Fruit fly (Drosophila melanogaster) whole organism, embryonic: ENCODE measurements around the gene CG31076.

ENCODE experiments used
- CG10979 ChIP-seq: fragments of 200-800 bp; sonication (Bioruptor generic); optimal IDR thresholded peaks from 2 replicates; lab custom pipeline; 2018; ENCODE audit warnings: missing biosample characterization, mild to moderate bottlenecking, missing genetic modification characterization, moderate library complexity
- CG11247 ChIP-seq: fragments of 200-800 bp; sonication (Bioruptor generic); IDR thresholded peaks from 2 replicates; pipeline ENCODE4 v1.3.6; 2022; ENCODE audit warnings: missing biosample characterization, missing genetic modification characterization
- CG12104 ChIP-seq: fragments of 200-800 bp; sonication (Bioruptor generic); optimal IDR thresholded peaks from 3 replicates; lab custom pipeline; 2016; ENCODE audit warnings: missing biosample characterization, missing genetic modification characterization
- CG12659 ChIP-seq: fragments of 200-800 bp; sonication (Bioruptor generic); optimal IDR thresholded peaks from 3 replicates; lab custom pipeline; 2017; ENCODE audit warnings: mild to moderate bottlenecking, missing biosample characterization, missing genetic modification reagents, missing genetic modification characterization
- CG12769 ChIP-seq: fragments of 200-800 bp; sonication (Bioruptor generic); optimal IDR thresholded peaks from 2 replicates; lab custom pipeline; 2019; ENCODE audit warnings: missing biosample characterization, mild to moderate bottlenecking, missing genetic modification characterization, moderate library complexity
- CG15269 ChIP-seq: fragments of 200-800 bp; sonication (Bioruptor generic); optimal IDR thresholded peaks from 2 replicates; lab custom pipeline; 2018; ENCODE audit warnings: missing biosample characterization, mild to moderate bottlenecking, missing genetic modification characterization, moderate library complexity
- CG1529 ChIP-seq: fragments of 200-800 bp; sonication (Bioruptor generic); optimal IDR thresholded peaks from 3 replicates; lab custom pipeline; 2018; ENCODE audit warnings: missing biosample characterization, missing genetic modification characterization
- CG1603 ChIP-seq: fragments of 200-800 bp; sonication (Bioruptor generic); optimal IDR thresholded peaks from 2 replicates; lab custom pipeline; 2019; ENCODE audit warnings: missing biosample characterization, mild to moderate bottlenecking, missing genetic modification characterization, moderate library complexity
- CG17612 ChIP-seq: fragments of 200-800 bp; sonication (Bioruptor generic); IDR thresholded peaks from 2 replicates; pipeline ENCODE4 v1.3.6; 2022; ENCODE audit warnings: missing biosample characterization, missing genetic modification characterization
- CG18011 ChIP-seq: fragments of 200-800 bp; sonication (Bioruptor generic); optimal IDR thresholded peaks from 2 replicates; lab custom pipeline; 2017; ENCODE audit warnings: missing biosample characterization, missing genetic modification characterization, mild to moderate bottlenecking, moderate library complexity, missing genotype
- CG2889 ChIP-seq: fragments of 200-800 bp; sonication (Bioruptor generic); IDR thresholded peaks from 3 replicates; pipeline ENCODE4 v1.3.6; 2022; ENCODE audit warnings: missing biosample characterization, missing genetic modification characterization
- CG31441 ChIP-seq: fragments of 200-800 bp; sonication (Bioruptor generic); IDR thresholded peaks from 2 replicates; pipeline ENCODE4 v1.3.6; 2022; ENCODE audit warnings: missing biosample characterization, missing genetic modification characterization
- CG32767 ChIP-seq: fragments of 200-800 bp; sonication (Bioruptor generic); IDR thresholded peaks from 2 replicates; pipeline ENCODE4 v1.3.6; 2022; ENCODE audit warnings: missing biosample characterization, missing genetic modification characterization
- CG3281 ChIP-seq: fragments of 200-800 bp; sonication (Bioruptor generic); optimal IDR thresholded peaks from 3 replicates; lab custom pipeline; 2017; ENCODE audit warnings: missing biosample characterization, mild to moderate bottlenecking, missing genetic modification characterization
- CG33213 ChIP-seq: fragments of 200-800 bp; sonication (Bioruptor generic); optimal IDR thresholded peaks from 3 replicates; lab custom pipeline; 2016; ENCODE audit warnings: missing biosample characterization, missing genetic modification characterization
- CG3407 ChIP-seq: fragments of 200-800 bp; sonication (Bioruptor generic); optimal IDR thresholded peaks from 2 replicates; lab custom pipeline; 2018; ENCODE audit warnings: missing biosample characterization, mild to moderate bottlenecking, missing genetic modification characterization
- CG43689 ChIP-seq: fragments of 200-800 bp; sonication (Bioruptor generic); IDR thresholded peaks from 2 replicates; pipeline ENCODE4 v1.3.6; 2022; ENCODE audit warnings: missing biosample characterization, missing genetic modification characterization
- CG5180 ChIP-seq: fragments of 200-800 bp; sonication (Bioruptor generic); optimal IDR thresholded peaks from 3 replicates; lab custom pipeline; 2017; ENCODE audit warnings: missing biosample characterization, missing genetic modification characterization, mild to moderate bottlenecking, moderate library complexity, missing genetic modification reagents
- CG8765 ChIP-seq: fragments of 200-800 bp; sonication (Bioruptor generic); IDR thresholded peaks from 2 replicates; pipeline ENCODE4 v1.3.6; 2022; ENCODE audit warnings: missing biosample characterization, missing genetic modification characterization
- Chrac-16 ChIP-seq: fragments of 200-800 bp; sonication (Bioruptor generic); optimal IDR thresholded peaks from 3 replicates; lab custom pipeline; 2016; ENCODE audit warnings: missing biosample characterization, missing genetic modification characterization
- D ChIP-seq, 2 experiments: fragments of 200-800 bp in 1 of 2; fragments of >200 bp in 1 of 2; sonication (Bioruptor generic) in 1 of 2; optimal IDR thresholded peaks; 2 replicates in 1 of 2; 3 replicates in 1 of 2; lab custom pipeline; 2017; ENCODE audit warnings: mild to moderate bottlenecking in 1 of 2, missing biosample characterization in 1 of 2, missing genetic modification characterization in 1 of 2, missing genetic modification reagents in 1 of 2
- Dll ChIP-seq: fragments of 200-800 bp; sonication (Bioruptor generic); IDR thresholded peaks from 4 replicates; pipeline ENCODE4 v1.3.6; 2022; ENCODE audit warnings: missing biosample characterization, missing genetic modification characterization; ENCODE audit not compliant: partially characterized antibody
- Hmx ChIP-seq: fragments of 200-800 bp; sonication (Bioruptor generic); optimal IDR thresholded peaks from 2 replicates; lab custom pipeline; 2016; ENCODE audit warnings: missing biosample characterization, missing genetic modification characterization
- Jarid2 ChIP-seq: fragments of 200-800 bp; sonication (Bioruptor generic); optimal IDR thresholded peaks from 3 replicates; lab custom pipeline; 2017; ENCODE audit warnings: mild to moderate bottlenecking, missing biosample characterization, missing genetic modification reagents, missing genetic modification characterization
- Lim3 ChIP-seq: fragments of 200-800 bp; sonication (Bioruptor generic); IDR thresholded peaks from 2 replicates; pipeline ENCODE4 v1.3.6; 2022; ENCODE audit warnings: missing biosample characterization, missing genetic modification characterization
- Lpt ChIP-seq: fragments of >200 bp; optimal IDR thresholded peaks from 2 replicates; lab custom pipeline; 2018; ENCODE audit warnings: missing biosample characterization, missing genetic modification characterization
- Med ChIP-seq: fragments of 200-800 bp; sonication (Bioruptor generic); peaks from one replicate; lab custom pipeline; 2016; ENCODE audit warnings: missing biosample characterization, missing genetic modification characterization, mild to moderate bottlenecking, inconsistent platforms, moderate library complexity
- Nf-YC ChIP-seq: fragments of 200-800 bp; optimal IDR thresholded peaks from 3 replicates; lab custom pipeline; 2019; ENCODE audit warnings: missing biosample characterization, mild to moderate bottlenecking, missing genetic modification characterization, moderate library complexity
- NfI ChIP-seq: fragments of 200-800 bp; sonication (Bioruptor generic); optimal IDR thresholded peaks from 3 replicates; lab custom pipeline; 2018; ENCODE audit warnings: missing biosample characterization, mild to moderate bottlenecking, missing genetic modification characterization, moderate library complexity
- PHDP ChIP-seq: fragments of 200-800 bp; sonication (Bioruptor generic); optimal IDR thresholded peaks from 3 replicates; lab custom pipeline; 2018; ENCODE audit warnings: missing biosample characterization, mild to moderate bottlenecking, missing genetic modification characterization, moderate library complexity
- Sin3A ChIP-seq: fragments of >200 bp; optimal IDR thresholded peaks from 2 replicates; lab custom pipeline; 2018
- Ssrp ChIP-seq: fragments of 200-800 bp; sonication (Bioruptor generic); optimal IDR thresholded peaks from 2 replicates; lab custom pipeline; 2018; ENCODE audit warnings: missing biosample characterization, mild to moderate bottlenecking, missing genetic modification characterization, moderate library complexity
- YL-1 ChIP-seq: fragments of 200-800 bp; sonication (Bioruptor generic); optimal IDR thresholded peaks from 3 replicates; lab custom pipeline; 2017; ENCODE audit warnings: missing biosample characterization, mild to moderate bottlenecking, missing genetic modification characterization
- al ChIP-seq: fragments of 200-800 bp; sonication (Bioruptor generic); IDR thresholded peaks from 2 replicates; pipeline ENCODE4 v1.3.6; 2022; ENCODE audit warnings: missing biosample characterization, missing genetic modification characterization
- amos ChIP-seq: fragments of 200-800 bp; sonication (Bioruptor generic); IDR thresholded peaks from 2 replicates; pipeline ENCODE4 v1.3.6; 2022; ENCODE audit warnings: missing biosample characterization, missing genetic modification characterization; ENCODE audit not compliant: partially characterized antibody
- ash1 ChIP-seq: fragments of 200-800 bp; sonication (Bioruptor generic); optimal IDR thresholded peaks from 2 replicates; lab custom pipeline; 2018; ENCODE audit warnings: missing biosample characterization, mild to moderate bottlenecking, missing genetic modification characterization
- ci ChIP-seq: fragments of 200-800 bp; sonication (Bioruptor generic); IDR thresholded peaks from 3 replicates; pipeline ENCODE4 v1.3.6; 2022; ENCODE audit warnings: missing biosample characterization, missing genetic modification characterization
- dimm ChIP-seq: fragments of 200-800 bp; sonication (Bioruptor generic); IDR thresholded peaks from 2 replicates; pipeline ENCODE4 v1.3.6; 2022; ENCODE audit warnings: missing biosample characterization, missing genetic modification characterization
- dpn ChIP-seq, 2 experiments: fragments of 200-800 bp; sonication (Bioruptor generic); optimal IDR thresholded peaks; 3 replicates each; lab custom pipeline; 2016; ENCODE audit warnings: missing biosample characterization in 2 of 2, missing genetic modification characterization in 2 of 2
- gsb ChIP-seq: fragments of 200-800 bp; sonication (Bioruptor generic); IDR thresholded peaks from 2 replicates; pipeline ENCODE4 v1.3.6; 2022; ENCODE audit warnings: missing biosample characterization, missing genetic modification characterization
- hth ChIP-seq: fragments of >200 bp; optimal IDR thresholded peaks from 2 replicates; lab custom pipeline; 2017; ENCODE audit warnings: inconsistent platforms
- kah ChIP-seq: fragments of 200-800 bp; sonication (Bioruptor generic); optimal IDR thresholded peaks from 2 replicates; lab custom pipeline; 2018; ENCODE audit warnings: missing biosample characterization, mild to moderate bottlenecking, missing genetic modification characterization
- lola ChIP-seq, 3 experiments: fragments of >200 bp in 2 of 3; fragments of 200-800 bp in 1 of 3; sonication (Bioruptor generic) in 1 of 3; optimal IDR thresholded peaks; 2 replicates each; lab custom pipeline; 2017 to 2019; ENCODE audit warnings: missing biosample characterization in 3 of 3, missing genetic modification characterization in 3 of 3, mild to moderate bottlenecking in 1 of 3, moderate library complexity in 1 of 3
- nau ChIP-seq: fragments of 200-800 bp; sonication (Bioruptor generic); optimal IDR thresholded peaks from 3 replicates; lab custom pipeline; 2017; ENCODE audit warnings: missing biosample characterization, mild to moderate bottlenecking, missing genetic modification characterization, missing genetic modification reagents
- org-1 ChIP-seq: fragments of 200-800 bp; sonication (Bioruptor generic); optimal IDR thresholded peaks from 2 replicates; lab custom pipeline; 2017; ENCODE audit warnings: missing biosample characterization, missing genetic modification characterization
- phol ChIP-seq: fragments of 200-800 bp; sonication (Bioruptor generic); optimal IDR thresholded peaks from 3 replicates; lab custom pipeline; 2018; ENCODE audit warnings: missing biosample characterization, mild to moderate bottlenecking, missing genetic modification characterization, moderate library complexity
- sens ChIP-seq: fragments of 200-800 bp; sonication (Bioruptor generic); peaks from one replicate; lab custom pipeline; 2016; ENCODE audit warnings: missing biosample characterization, missing genetic modification characterization
- slbo ChIP-seq: fragments of 200-800 bp; sonication (Bioruptor generic); IDR thresholded peaks from 2 replicates; pipeline ENCODE4 v1.3.6; 2022; ENCODE audit warnings: missing biosample characterization, missing genetic modification characterization
- vfl ChIP-seq: fragments of 200-800 bp; sonication (Bioruptor generic); optimal IDR thresholded peaks from 2 replicates; lab custom pipeline; 2016; ENCODE audit warnings: missing biosample characterization, missing genetic modification characterization
- zf30C ChIP-seq: fragments of 200-800 bp; sonication (Bioruptor generic); optimal IDR thresholded peaks from 3 replicates; lab custom pipeline; 2018; ENCODE audit warnings: missing biosample characterization, mild to moderate bottlenecking, missing genetic modification characterization

CG31076 gene

dm6 chr3R:26964452-26965133 is 25.1 kb downstream of the CG31076 start, which contains the start of gene Tsp97E (continued):
- TF ChIP-seq Lpt (GFP tag; lab: Kevin White, UChicago) (no peak), kah (GFP tag; lab: Kevin White, UChicago) (no peak), CG1529 (GFP tag; lab: Kevin White, UChicago) (no peak), Dll (GFP tag; lab: Robert Waterston, UW) (peak; percentile 87), CG5180 (GFP tag; lab: Kevin White, UChicago) (no peak), Lim3 (no peak), NfI (no peak), Med (GFP tag; lab: Kevin White, UChicago) (peak; percentile 22), CG11247 (GFP tag; lab: Robert Waterston, UW) (no peak), zf30C (GFP tag; lab: Kevin White, UChicago) (no peak), dpn (GFP tag; optimal IDR thresholded peaks at IDR 0.05; lab: Kevin White, UChicago) (no peak), CG18011 (GFP tag; lab: Kevin White, UChicago) (no peak), CG12769 (tag; lab: Kevin White, UChicago) (no peak), phol (tag; lab: Kevin White, UChicago) (peak; percentile 15), CG31441 (0 out of 2 replicates have a peak, but pooled peaks have one; percentile 21), CG33213 (GFP tag; lab: Kevin White, UChicago) (no peak), CG10979 (no peak), CG8765 (GFP tag; lab: Robert Waterston, UW) (no peak), ci (GFP tag; lab: Robert Waterston, UW) (no peak), CG32767 (GFP tag; lab: Robert Waterston, UW) (no peak), CG15269 (tag; lab: Kevin White, UChicago) (no peak), D (optimal IDR thresholded peaks at IDR 0.05; lab: Kevin White, UChicago) (no peak), D (GFP tag; optimal IDR thresholded peaks at IDR 0.05; lab: Kevin White, UChicago) (no peak), hth (lab: Kevin White, UChicago) (no peak), CG3407 (GFP tag; lab: Kevin White, UChicago) (no peak), Nf-YC (peak; percentile 38), al (no peak), Sin3A (lab: Kevin White, UChicago) (no peak), Jarid2 (no peak), amos (GFP tag; lab: Robert Waterston, UW) (peak; percentile 30; the same call in 1 of the 2 replicates), CG12104 (GFP tag; lab: Kevin White, UChicago) (no peak), CG17612 (no peak), sens (GFP tag; lab: Kevin White, UChicago) (peak; percentile 67), CG3281 (no peak), org-1 (GFP tag; lab: Kevin White, UChicago) (no peak), Chrac-16 (no peak), CG12659 (GFP tag; lab: Kevin White, UChicago) (peak; percentile 40), ash1 (no peak), lola (GFP tag; optimal IDR thresholded peaks at IDR 0.05; lab: Kevin White, UChicago) (peak in 1 of 3 experiments; percentile 2), nau (GFP tag; lab: Kevin White, UChicago) (no peak), CG2889 (GFP tag; lab: Robert Waterston, UW) (no peak), CG1603 (tag; lab: Kevin White, UChicago) (no peak), Ssrp (no peak), slbo (GFP tag; lab: Robert Waterston, UW) (no peak), dimm (GFP tag; lab: Robert Waterston, UW) (no peak), YL-1 (GFP tag; lab: Kevin White, UChicago) (no peak), gsb (GFP tag; lab: Robert Waterston, UW) (no peak), vfl (GFP tag; lab: Kevin White, UChicago) (no peak), Hmx (no peak), CG43689 (no peak), PHDP (tag; lab: Kevin White, UChicago) (no peak)
